Fruit fly (Drosophila melanogaster) whole organism, embryonic: ENCODE data around the gene slf.

Experiments used
- CG17359 ChIP-seq: fragments of 200-800 bp; sonication (Bioruptor generic); optimal IDR thresholded peaks from 3 replicates; lab custom pipeline; 2018; ENCODE audit warnings: missing biosample characterization, mild to moderate bottlenecking, missing genetic modification characterization, moderate library complexity
- CG18764 ChIP-seq: fragments of 200-800 bp; sonication (Bioruptor generic); optimal IDR thresholded peaks from 3 replicates; lab custom pipeline; 2016; ENCODE audit warnings: missing biosample characterization, missing genetic modification characterization
- CG3065 ChIP-seq: fragments of 200-800 bp; sonication (Bioruptor generic); optimal IDR thresholded peaks from 2 replicates; lab custom pipeline; 2016; ENCODE audit warnings: missing biosample characterization, missing genetic modification characterization
- CG8290 ChIP-seq, 3 experiments: fragments of 200-800 bp; sonication (Bioruptor generic); optimal IDR thresholded peaks; 2 replicates each; lab custom pipeline; 2016 to 2019; ENCODE audit warnings: missing biosample characterization in 3 of 3, missing genetic modification characterization in 3 of 3, mild to moderate bottlenecking in 2 of 3, moderate library complexity in 1 of 3
- CG9609 ChIP-seq: fragments of 200-800 bp; sonication (Bioruptor generic); optimal IDR thresholded peaks from 3 replicates; lab custom pipeline; 2016; ENCODE audit warnings: missing biosample characterization, missing genetic modification characterization
- HmgZ ChIP-seq: fragments of 200-800 bp; sonication (Bioruptor generic); optimal IDR thresholded peaks from 2 replicates; lab custom pipeline; 2018; ENCODE audit warnings: missing biosample characterization, mild to moderate bottlenecking, missing genetic modification characterization
- ash1 ChIP-seq: fragments of 200-800 bp; sonication (Bioruptor generic); optimal IDR thresholded peaks from 2 replicates; lab custom pipeline; 2018; ENCODE audit warnings: missing biosample characterization, mild to moderate bottlenecking, missing genetic modification characterization
- bab2 ChIP-seq: fragments of 200-800 bp; sonication (Bioruptor generic); optimal IDR thresholded peaks from 2 replicates; lab custom pipeline; 2016; ENCODE audit warnings: missing biosample characterization, missing genetic modification characterization
- scrt ChIP-seq: fragments of 200-800 bp; sonication (Bioruptor generic); optimal IDR thresholded peaks from 2 replicates; lab custom pipeline; 2018; ENCODE audit warnings: missing biosample characterization, mild to moderate bottlenecking, missing genetic modification characterization, moderate library complexity
- seq ChIP-seq: fragments of 200-800 bp; sonication (Bioruptor generic); IDR thresholded peaks from 2 replicates; pipeline ENCODE4 v1.3.6; 2022; ENCODE audit warnings: missing biosample characterization, missing genetic modification characterization
- sqz ChIP-seq: fragments of 200-800 bp; sonication (Bioruptor generic); optimal IDR thresholded peaks from 3 replicates; lab custom pipeline; 2018; ENCODE audit warnings: missing biosample characterization, mild to moderate bottlenecking, missing genetic modification characterization
- tna ChIP-seq: fragments of 200-800 bp; sonication (Bioruptor generic); IDR thresholded peaks from 2 replicates; pipeline ENCODE4 v1.3.6; 2022; ENCODE audit warnings: missing biosample characterization, missing genetic modification characterization; ENCODE audit not compliant: partially characterized antibody
- vvl ChIP-seq: fragments of 200-800 bp; sonication (Bioruptor generic); IDR thresholded peaks from 2 replicates; pipeline ENCODE4 v1.3.6; 2022; ENCODE audit warnings: missing biosample characterization, missing genetic modification characterization

- TF ChIP-seq bab2 (no peak), CG18764 (GFP tag; lab: Kevin White, UChicago) (no peak), tna (GFP tag; lab: Robert Waterston, UW) (peak; percentile 97), CG3065 (no peak), vvl (GFP tag; lab: Robert Waterston, UW) (no peak; the same call in 1 of the 2 replicates), seq (GFP tag; lab: Robert Waterston, UW) (no peak), HmgZ (tag; lab: Kevin White, UChicago) (no peak), ash1 (GFP tag; lab: Kevin White, UChicago) (no peak), CG8290 (GFP tag; optimal IDR thresholded peaks at IDR 0.05; lab: Kevin White, UChicago) (no peak), CG8290 (tag; optimal IDR thresholded peaks at IDR 0.05; lab: Kevin White, UChicago) (no peak), scrt (no peak), sqz (GFP tag; lab: Kevin White, UChicago) (no peak), CG17359 (tag; lab: Kevin White, UChicago) (no peak), CG9609 (no peak)
Measured at dm6 chr2L:4830490-4830889, 28.8 kb upstream of the slf start, which contains the start of gene Fnta.
